Fruit fly (Drosophila melanogaster) whole organism, embryonic: Measurements from ENCODE around the gene Prosbeta6.
A peak's percentile ranks its signal among the peaks of the same experiment; 100 is the strongest.

Experiments used
- Ada2b ChIP-seq: fragments of 200-800 bp; sonication (Bioruptor generic); IDR thresholded peaks from 2 replicates; pipeline ENCODE4 v1.3.6; 2022; ENCODE audit warnings: missing biosample characterization, missing genetic modification characterization
- Atf-2 ChIP-seq: fragments of 200-800 bp; sonication (Bioruptor generic); optimal IDR thresholded peaks from 2 replicates; lab custom pipeline; 2016; ENCODE audit warnings: missing biosample characterization, missing genetic modification characterization
- CG10267 ChIP-seq: fragments of 200-800 bp; sonication (Bioruptor generic); optimal IDR thresholded peaks from 2 replicates; lab custom pipeline; 2018; ENCODE audit warnings: missing biosample characterization, mild to moderate bottlenecking, missing genetic modification characterization, moderate library complexity
- CG12236 ChIP-seq: fragments of 200-800 bp; sonication (Bioruptor generic); optimal IDR thresholded peaks from 2 replicates; lab custom pipeline; 2016; ENCODE audit warnings: missing biosample characterization, missing genetic modification characterization
- CG13296 ChIP-seq: fragments of 200-800 bp; sonication (Bioruptor generic); optimal IDR thresholded peaks from 3 replicates; lab custom pipeline; 2018; ENCODE audit warnings: missing biosample characterization, mild to moderate bottlenecking, missing genetic modification characterization
- CG13424 ChIP-seq: fragments of 200-800 bp; sonication (Bioruptor generic); optimal IDR thresholded peaks from 2 replicates; lab custom pipeline; 2019; ENCODE audit warnings: missing biosample characterization, mild to moderate bottlenecking, missing genetic modification characterization, moderate library complexity
- CG18262 ChIP-seq: fragments of 200-800 bp; optimal IDR thresholded peaks from 3 replicates; lab custom pipeline; 2019; ENCODE audit warnings: missing biosample characterization, mild to moderate bottlenecking, missing genetic modification characterization, moderate library complexity
- CG18764 ChIP-seq: fragments of 200-800 bp; sonication (Bioruptor generic); optimal IDR thresholded peaks from 3 replicates; lab custom pipeline; 2016; ENCODE audit warnings: missing biosample characterization, missing genetic modification characterization
- CG2889 ChIP-seq: fragments of 200-800 bp; sonication (Bioruptor generic); IDR thresholded peaks from 3 replicates; pipeline ENCODE4 v1.3.6; 2022; ENCODE audit warnings: missing biosample characterization, missing genetic modification characterization
- CG31388 ChIP-seq: fragments of 200-800 bp; sonication (Bioruptor generic); optimal IDR thresholded peaks from 2 replicates; lab custom pipeline; 2016; ENCODE audit warnings: missing biosample characterization, missing genetic modification characterization
- CG31441 ChIP-seq: fragments of 200-800 bp; sonication (Bioruptor generic); IDR thresholded peaks from 2 replicates; pipeline ENCODE4 v1.3.6; 2022; ENCODE audit warnings: missing biosample characterization, missing genetic modification characterization
- CG33213 ChIP-seq: fragments of 200-800 bp; sonication (Bioruptor generic); optimal IDR thresholded peaks from 3 replicates; lab custom pipeline; 2016; ENCODE audit warnings: missing biosample characterization, missing genetic modification characterization
- CG6254 ChIP-seq: fragments of 200-800 bp; sonication (Bioruptor generic); optimal IDR thresholded peaks from 3 replicates; lab custom pipeline; 2017; ENCODE audit warnings: mild to moderate bottlenecking, missing biosample characterization, missing genetic modification reagents, missing genetic modification characterization
- CG7271 ChIP-seq: fragments of 200-800 bp; sonication (Bioruptor generic); optimal IDR thresholded peaks from 2 replicates; lab custom pipeline; 2018; ENCODE audit warnings: missing biosample characterization, mild to moderate bottlenecking, missing genetic modification characterization, moderate library complexity
- CG7745 ChIP-seq: fragments of 200-800 bp; sonication (Bioruptor generic); optimal IDR thresholded peaks from 2 replicates; lab custom pipeline; 2018; ENCODE audit warnings: missing biosample characterization, mild to moderate bottlenecking, missing genetic modification characterization, moderate library complexity
- CG7963 ChIP-seq: fragments of 200-800 bp; sonication (Bioruptor generic); IDR thresholded peaks from 3 replicates; pipeline ENCODE4 v1.3.6; 2022; ENCODE audit warnings: missing biosample characterization, missing genetic modification characterization; ENCODE audit not compliant: partially characterized antibody
- Ets97D ChIP-seq: fragments of 200-800 bp; sonication (Bioruptor generic); optimal IDR thresholded peaks from 3 replicates; lab custom pipeline; 2016; ENCODE audit warnings: missing biosample characterization, missing genetic modification characterization
- HLH54F ChIP-seq: fragments of 200-800 bp; sonication (Bioruptor generic); optimal IDR thresholded peaks from 3 replicates; lab custom pipeline; 2016; ENCODE audit warnings: missing biosample characterization, missing genetic modification characterization
- Mad ChIP-seq: fragments of 200-800 bp; sonication (Bioruptor generic); optimal IDR thresholded peaks from 2 replicates; lab custom pipeline; 2016; ENCODE audit warnings: missing biosample characterization, missing genetic modification characterization
- NC2α ChIP-seq: fragments of 200-800 bp; sonication (Bioruptor generic); optimal IDR thresholded peaks from 2 replicates; lab custom pipeline; 2016; ENCODE audit warnings: missing biosample characterization, missing genetic modification characterization
- Neu2 ChIP-seq: fragments of 200-800 bp; sonication (Bioruptor generic); optimal IDR thresholded peaks from 3 replicates; lab custom pipeline; 2016; ENCODE audit warnings: missing biosample characterization, missing genetic modification characterization, borderline replicate concordance
- Sry-β ChIP-seq: fragments of 200-800 bp; sonication (Bioruptor generic); optimal IDR thresholded peaks from 2 replicates; lab custom pipeline; 2018; ENCODE audit warnings: missing biosample characterization, mild to moderate bottlenecking, missing genetic modification characterization, moderate library complexity
- TFAM ChIP-seq: fragments of 200-800 bp; sonication (Bioruptor generic); optimal IDR thresholded peaks from 2 replicates; lab custom pipeline; 2017; ENCODE audit warnings: missing biosample characterization, missing genetic modification characterization, inconsistent platforms
- Vsx1 ChIP-seq: fragments of 200-800 bp; sonication (Bioruptor generic); optimal IDR thresholded peaks from 2 replicates; lab custom pipeline; 2017; ENCODE audit warnings: missing biosample characterization, mild to moderate bottlenecking, missing genetic modification characterization, missing genetic modification reagents
- Xbp1 ChIP-seq: fragments of 200-800 bp; sonication (Bioruptor generic); optimal IDR thresholded peaks from 3 replicates; lab custom pipeline; 2016; ENCODE audit warnings: missing biosample characterization, mild to moderate bottlenecking, missing genetic modification characterization
- bcd ChIP-seq: fragments of 200-800 bp; sonication (Bioruptor generic); optimal IDR thresholded peaks from 2 replicates; lab custom pipeline; 2017; ENCODE audit warnings: missing biosample characterization, mild to moderate bottlenecking, missing genetic modification characterization
- btn ChIP-seq: fragments of 200-800 bp; sonication (Bioruptor generic); optimal IDR thresholded peaks from 2 replicates; lab custom pipeline; 2016; ENCODE audit warnings: missing biosample characterization, missing genetic modification characterization
- corto ChIP-seq: fragments of 200-800 bp; sonication (Bioruptor generic); optimal IDR thresholded peaks from 2 replicates; lab custom pipeline; 2016; ENCODE audit warnings: missing biosample characterization, mild to moderate bottlenecking, missing genetic modification characterization, moderate library complexity
- dmrt11E ChIP-seq: fragments of 200-800 bp; sonication (Bioruptor generic); optimal IDR thresholded peaks from 3 replicates; lab custom pipeline; 2018; ENCODE audit warnings: missing biosample characterization, mild to moderate bottlenecking, missing genetic modification characterization, moderate library complexity
- gem ChIP-seq: fragments of 200-800 bp; sonication (Bioruptor generic); optimal IDR thresholded peaks from 2 replicates; lab custom pipeline; 2019; ENCODE audit warnings: missing biosample characterization, mild to moderate bottlenecking, missing genetic modification characterization, moderate library complexity
- gsb ChIP-seq: fragments of 200-800 bp; sonication (Bioruptor generic); IDR thresholded peaks from 2 replicates; pipeline ENCODE4 v1.3.6; 2022; ENCODE audit warnings: missing biosample characterization, missing genetic modification characterization
- h ChIP-seq: fragments of >200 bp; optimal IDR thresholded peaks from 2 replicates; lab custom pipeline; 2017
- ken ChIP-seq: fragments of 200-800 bp; sonication (Bioruptor generic); IDR thresholded peaks from 3 replicates; pipeline ENCODE4 v1.3.6; 2022; ENCODE audit warnings: missing biosample characterization, missing genetic modification characterization
- knrl ChIP-seq: fragments of 200-800 bp; sonication (Bioruptor generic); IDR thresholded peaks from 3 replicates; pipeline ENCODE4 v1.3.6; 2022; ENCODE audit warnings: missing biosample characterization, missing genetic modification characterization; ENCODE audit not compliant: partially characterized antibody
- maf-S ChIP-seq: fragments of 200-800 bp; sonication (Bioruptor generic); optimal IDR thresholded peaks from 2 replicates; lab custom pipeline; 2016; ENCODE audit warnings: missing biosample characterization, missing genetic modification characterization
- nom ChIP-seq: fragments of 200-800 bp; sonication (Bioruptor generic); optimal IDR thresholded peaks from 2 replicates; lab custom pipeline; 2017; ENCODE audit warnings: missing biosample characterization, missing genetic modification characterization, mild to moderate bottlenecking, moderate library complexity, missing genetic modification reagents
- pfk ChIP-seq: fragments of 200-800 bp; sonication (Bioruptor generic); optimal IDR thresholded peaks from 2 replicates; lab custom pipeline; 2018; ENCODE audit warnings: missing biosample characterization, mild to moderate bottlenecking, missing genetic modification characterization, moderate library complexity
- sc ChIP-seq, 3 experiments: fragments of >200 bp in 2 of 3; fragments of 200-800 bp in 1 of 3; sonication (Bioruptor generic) in 1 of 3; optimal IDR thresholded peaks; 2 replicates in 2 of 3; 3 replicates in 1 of 3; lab custom pipeline; 2017; ENCODE audit warnings: mild to moderate bottlenecking in 1 of 3, missing biosample characterization in 1 of 3, missing genetic modification characterization in 1 of 3, missing genetic modification reagents in 1 of 3
- sens ChIP-seq: fragments of 200-800 bp; sonication (Bioruptor generic); peaks from one replicate; lab custom pipeline; 2016; ENCODE audit warnings: missing biosample characterization, missing genetic modification characterization
- shn ChIP-seq: fragments of 200-800 bp; sonication (Bioruptor generic); optimal IDR thresholded peaks from 3 replicates; lab custom pipeline; 2016; ENCODE audit warnings: missing biosample characterization, missing genetic modification characterization
- sisA ChIP-seq: fragments of 200-800 bp; sonication (Bioruptor generic); IDR thresholded peaks from 2 replicates; pipeline ENCODE4 v1.3.6; 2022; ENCODE audit warnings: missing biosample characterization, missing genetic modification characterization
- slou ChIP-seq: fragments of 200-800 bp; sonication (Bioruptor generic); optimal IDR thresholded peaks from 3 replicates; lab custom pipeline; 2016; ENCODE audit warnings: missing biosample characterization, missing genetic modification characterization
- slp2 ChIP-seq: fragments of 200-800 bp; sonication (Bioruptor generic); optimal IDR thresholded peaks from 2 replicates; lab custom pipeline; 2016; ENCODE audit warnings: missing biosample characterization, missing genetic modification characterization
- sr ChIP-seq: fragments of 200-800 bp; sonication (Bioruptor generic); IDR thresholded peaks from 3 replicates; pipeline ENCODE4 v1.3.6; 2022; ENCODE audit warnings: missing biosample characterization, missing genetic modification characterization
- tio ChIP-seq: fragments of 200-800 bp; sonication (Bioruptor generic); optimal IDR thresholded peaks from 2 replicates; lab custom pipeline; 2017; ENCODE audit warnings: missing biosample characterization, missing genetic modification characterization, inconsistent platforms
- tna ChIP-seq: fragments of 200-800 bp; sonication (Bioruptor generic); IDR thresholded peaks from 2 replicates; pipeline ENCODE4 v1.3.6; 2022; ENCODE audit warnings: missing biosample characterization, missing genetic modification characterization; ENCODE audit not compliant: partially characterized antibody
- unc-4 ChIP-seq: fragments of 200-800 bp; sonication (Bioruptor generic); IDR thresholded peaks from 2 replicates; pipeline ENCODE4 v1.3.6; 2022; ENCODE audit warnings: missing biosample characterization, missing genetic modification characterization; ENCODE audit not compliant: partially characterized antibody
- vfl ChIP-seq: fragments of 200-800 bp; sonication (Bioruptor generic); optimal IDR thresholded peaks from 2 replicates; lab custom pipeline; 2016; ENCODE audit warnings: missing biosample characterization, missing genetic modification characterization
- wdn ChIP-seq: fragments of 200-800 bp; sonication (Bioruptor generic); IDR thresholded peaks from 2 replicates; pipeline ENCODE4 v1.3.6; 2022; ENCODE audit warnings: missing biosample characterization, missing genetic modification characterization
- wek ChIP-seq: fragments of 200-800 bp; sonication (Bioruptor generic); optimal IDR thresholded peaks from 3 replicates; lab custom pipeline; 2018; ENCODE audit warnings: missing biosample characterization, mild to moderate bottlenecking, missing genetic modification characterization, moderate library complexity
- wor ChIP-seq: fragments of 200-800 bp; sonication (Bioruptor generic); IDR thresholded peaks from 2 replicates; pipeline ENCODE4 v1.3.6; 2022; ENCODE audit warnings: missing biosample characterization, missing genetic modification characterization

The Prosbeta6 gene

DNA sequence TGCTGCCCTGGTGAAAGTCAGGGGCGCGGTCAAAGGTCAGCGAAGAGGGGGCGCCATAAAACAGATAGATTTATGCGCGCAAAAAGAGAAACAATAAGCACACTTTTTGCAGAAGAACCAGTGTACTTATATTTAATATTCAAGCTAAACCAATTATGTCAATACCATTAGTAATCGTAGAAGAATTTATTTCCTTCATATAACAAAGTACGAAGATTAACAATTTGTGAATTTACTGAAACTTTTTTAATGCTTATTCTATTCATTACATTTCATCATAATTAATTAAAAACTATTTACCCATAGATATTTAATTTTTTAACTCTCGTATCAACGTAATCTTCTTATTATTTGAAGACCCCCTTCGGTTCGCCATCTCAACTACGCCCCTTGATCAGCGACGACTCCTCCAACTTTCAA lies 31.9 kb upstream of the Prosbeta6 start (continued):
- TF ChIP-seq CG7745 (no peak), CG12236 (GFP tag; lab: Kevin White, UChicago) (no peak), h (lab: Kevin White, UChicago) (no peak), NC2α (no peak), CG13296 (GFP tag; lab: Kevin White, UChicago) (no peak), nom (GFP tag; lab: Kevin White, UChicago) (peak; percentile 26), CG31388 (GFP tag; lab: Kevin White, UChicago) (no peak), dmrt11E (peak; percentile 49), CG33213 (GFP tag; lab: Kevin White, UChicago) (no peak), gsb (GFP tag; lab: Robert Waterston, UW) (no peak), slp2 (GFP tag; lab: Kevin White, UChicago) (peak; percentile 5), Mad (GFP tag; lab: Kevin White, UChicago) (no peak), pfk (GFP tag; lab: Kevin White, UChicago) (no peak), sc (optimal IDR thresholded peaks at IDR 0.05; lab: Kevin White, UChicago) (no peak), sc (GFP tag; optimal IDR thresholded peaks at IDR 0.05; lab: Kevin White, UChicago) (peak; percentile 72), slou (GFP tag; lab: Kevin White, UChicago) (peak; percentile 15), CG6254 (peak; percentile 56), Vsx1 (GFP tag; lab: Kevin White, UChicago) (no peak), maf-S (GFP tag; lab: Kevin White, UChicago) (no peak), vfl (GFP tag; lab: Kevin White, UChicago) (no peak), sens (GFP tag; lab: Kevin White, UChicago) (peak; percentile 94), bcd (GFP tag; lab: Kevin White, UChicago) (peak; percentile 65), knrl (GFP tag; lab: Robert Waterston, UW) (no peak), CG31441 (GFP tag; lab: Robert Waterston, UW) (peak; percentile 87), Ada2b (GFP tag; lab: Robert Waterston, UW) (no peak), CG7271 (tag; lab: Kevin White, UChicago) (no peak), CG18262 (tag; lab: Kevin White, UChicago) (peak; percentile 92), CG2889 (no peak), unc-4 (GFP tag; lab: Robert Waterston, UW) (no peak), Xbp1 (GFP tag; lab: Kevin White, UChicago) (peak; percentile 63), CG10267 (peak; percentile 58), sisA (GFP tag; lab: Robert Waterston, UW) (no peak; the same call in none of the 2 replicates), CG18764 (peak; percentile 46), Atf-2 (GFP tag; lab: Kevin White, UChicago) (peak; percentile 13), ken (GFP tag; lab: Robert Waterston, UW) (peak; percentile 27; the same call in 2 of the 3 replicates), TFAM (no peak), CG7963 (GFP tag; lab: Robert Waterston, UW) (no peak), tio (GFP tag; lab: Kevin White, UChicago) (peak; percentile 53), gem (peak; percentile 80), Neu2 (no peak), wor (GFP tag; lab: Robert Waterston, UW) (peak; percentile 46; the same call in 1 of the 2 replicates), HLH54F (GFP tag; lab: Kevin White, UChicago) (no peak), shn (no peak), CG13424 (peak; percentile 66), wdn (no peak), corto (GFP tag; lab: Kevin White, UChicago) (no peak), tna (no peak), wek (no peak), btn (GFP tag; lab: Kevin White, UChicago) (no peak), Sry-β (GFP tag; lab: Kevin White, UChicago) (no peak), Ets97D (GFP tag; lab: Kevin White, UChicago) (no peak), sr (no peak)
